Worm (Caenorhabditis elegans): ENCODE data around the gene Y41D4B.24.

The Y41D4B.24 gene

DNA sequence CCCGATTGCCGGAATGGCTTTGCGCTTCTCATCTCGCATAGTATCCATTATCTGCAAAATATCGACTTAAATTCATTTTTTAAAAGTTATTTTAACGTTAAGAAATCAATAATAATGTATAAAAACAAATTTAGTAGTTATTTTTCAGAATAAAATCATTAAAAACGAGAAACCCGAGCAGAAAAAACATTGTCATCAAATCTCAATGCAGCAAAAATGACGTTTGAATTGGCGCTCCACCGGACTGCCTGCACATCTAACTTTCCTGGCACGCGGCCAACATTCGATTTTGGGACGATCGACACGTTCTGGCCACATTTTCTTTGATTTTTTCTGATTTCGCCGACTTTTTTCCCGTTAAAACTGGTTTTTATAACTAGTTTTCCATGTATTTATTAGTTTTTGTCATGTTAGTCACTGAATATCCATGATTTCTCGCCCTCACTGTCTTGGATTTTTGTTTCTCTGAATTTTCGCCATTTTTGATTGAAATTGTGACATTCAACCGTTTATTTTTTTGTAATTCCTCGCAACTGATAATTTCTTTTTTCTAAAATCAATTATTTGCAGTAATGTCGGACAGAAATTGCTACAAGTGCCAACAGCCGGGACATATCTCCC lies 27.8 kb upstream of the Y41D4B.24 start, which contains the start of the genes pbs-1 and K08D12.3 (continued):
- TF ChIP-seq sox-4 (tag; optimal IDR thresholded peaks at IDR 0.05): no peak
- TF ChIP-seq tbx-7 (tag; optimal IDR thresholded peaks at IDR 0.05): no peak
- TF ChIP-seq unc-86 (tag; optimal IDR thresholded peaks at IDR 0.05): no peak
- TF ChIP-seq nfya-1 (tag; optimal IDR thresholded peaks at IDR 0.05): peak; percentile 58
- no peak for TF ChIP-seq pros-1 (tag; optimal IDR thresholded peaks at IDR 0.05)
- TF ChIP-seq C38D4.7 (GFP tag; optimal IDR thresholded peaks at IDR 0.05): no peak
- no peak for TF ChIP-seq mec-3 (tag; optimal IDR thresholded peaks at IDR 0.05; ENCODE audit: borderline replicate concordance)
- no peak for TF ChIP-seq ceh-14 (tag; optimal IDR thresholded peaks at IDR 0.05)
- peak; percentile 19 for TF ChIP-seq tbx-2 (tag; optimal IDR thresholded peaks at IDR 0.05)
- no peak for TF ChIP-seq fkh-10 (GFP tag; optimal IDR thresholded peaks at IDR 0.05)
- no peak for TF ChIP-seq eyg-1 (tag; optimal IDR thresholded peaks at IDR 0.05)
- no peak for TF ChIP-seq elt-2 (tag; optimal IDR thresholded peaks at IDR 0.05)
- TF ChIP-seq hlh-30 (tag; optimal IDR thresholded peaks at IDR 0.05; ENCODE audit: insufficient read depth): peak; percentile 6

DNA sequence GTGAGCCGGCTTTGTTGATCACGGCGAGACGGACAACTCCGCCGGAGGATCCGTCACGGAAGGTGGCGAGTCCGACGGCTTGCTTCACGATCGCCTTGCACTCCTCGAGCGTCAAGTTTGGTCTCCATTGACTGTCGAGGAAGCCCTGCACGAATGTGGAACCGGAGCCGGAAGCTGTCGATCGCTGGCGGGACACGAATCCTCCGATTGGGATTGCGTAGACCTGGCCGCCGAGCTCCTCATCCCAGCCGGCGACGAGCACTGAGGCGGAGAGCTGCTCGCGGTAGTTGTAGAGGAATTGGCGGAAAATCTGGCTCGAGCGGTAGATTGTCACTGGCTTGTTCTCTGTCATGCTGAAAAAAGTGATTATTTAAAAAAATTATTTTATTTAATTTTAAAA lies 27.0 kb upstream of the Y41D4B.24 start:
- TF ChIP-seq unc-86 (tag; optimal IDR thresholded peaks at IDR 0.05): no peak

DNA sequence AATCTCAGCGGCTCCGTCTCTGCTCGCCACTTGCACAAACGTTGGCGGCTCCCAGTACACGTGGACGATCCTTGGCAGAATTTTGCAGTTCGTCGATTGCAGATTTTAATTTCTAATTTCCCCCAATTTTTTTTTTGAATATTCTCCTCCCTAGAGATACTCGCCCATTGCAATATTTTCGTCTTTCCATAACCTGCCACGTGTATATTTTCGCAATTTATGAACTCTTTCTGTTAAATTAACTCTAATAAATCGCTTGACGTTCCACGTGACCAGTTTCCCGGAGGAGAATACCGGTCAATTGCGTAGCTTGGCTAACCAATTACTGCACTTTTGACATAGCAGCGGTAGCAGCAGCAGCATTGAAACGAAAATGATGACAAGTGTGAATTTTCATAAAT lies 26.5 kb upstream of the Y41D4B.24 start:
- TF ChIP-seq unc-42 (tag; optimal IDR thresholded peaks at IDR 0.05): no peak
- TF ChIP-seq ceh-6 (GFP tag; optimal IDR thresholded peaks at IDR 0.05): no peak
- no peak for TF ChIP-seq F13H6.1 (tag; optimal IDR thresholded peaks at IDR 0.05)
- TF ChIP-seq zip-5 (tag; optimal IDR thresholded peaks at IDR 0.05): no peak
- TF ChIP-seq ceh-31 (tag; optimal IDR thresholded peaks at IDR 0.05): peak; percentile 19
- TF ChIP-seq pha-2 (tag; optimal IDR thresholded peaks at IDR 0.05): no peak
- TF ChIP-seq npax-4 (tag; optimal IDR thresholded peaks at IDR 0.05): no peak
- no peak for TF ChIP-seq odd-2 (tag; optimal IDR thresholded peaks at IDR 0.05)

DNA sequence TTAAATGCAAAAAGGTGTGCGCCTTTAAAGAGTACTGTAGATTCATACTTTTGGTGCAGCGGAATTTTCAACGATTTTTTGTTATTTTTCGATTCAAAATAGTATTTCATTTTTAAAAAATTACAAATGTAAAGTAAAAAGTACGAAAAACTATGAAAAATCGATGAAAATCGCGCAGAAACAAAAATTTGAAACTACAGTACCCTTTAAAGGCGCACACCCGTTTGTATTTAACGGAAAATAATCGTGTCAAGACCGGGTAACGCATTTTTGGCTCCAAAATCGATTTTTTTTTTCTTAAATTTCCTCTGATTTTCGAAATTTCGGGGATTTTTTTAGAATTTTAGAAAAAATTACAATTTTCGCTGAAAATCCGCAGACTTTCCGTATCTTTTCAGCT lies 26.0 kb upstream of the Y41D4B.24 start:
- TF ChIP-seq ceh-34 (tag; optimal IDR thresholded peaks at IDR 0.05) (no peak), zip-5 (tag; optimal IDR thresholded peaks at IDR 0.05) (no peak), ceh-6 (GFP tag; optimal IDR thresholded peaks at IDR 0.05) (no peak), ets-4 (tag; optimal IDR thresholded peaks at IDR 0.05) (no peak), ceh-24 (tag; optimal IDR thresholded peaks at IDR 0.05) (no peak), dve-1 (tag; optimal IDR thresholded peaks at IDR 0.05) (no peak)

DNA sequence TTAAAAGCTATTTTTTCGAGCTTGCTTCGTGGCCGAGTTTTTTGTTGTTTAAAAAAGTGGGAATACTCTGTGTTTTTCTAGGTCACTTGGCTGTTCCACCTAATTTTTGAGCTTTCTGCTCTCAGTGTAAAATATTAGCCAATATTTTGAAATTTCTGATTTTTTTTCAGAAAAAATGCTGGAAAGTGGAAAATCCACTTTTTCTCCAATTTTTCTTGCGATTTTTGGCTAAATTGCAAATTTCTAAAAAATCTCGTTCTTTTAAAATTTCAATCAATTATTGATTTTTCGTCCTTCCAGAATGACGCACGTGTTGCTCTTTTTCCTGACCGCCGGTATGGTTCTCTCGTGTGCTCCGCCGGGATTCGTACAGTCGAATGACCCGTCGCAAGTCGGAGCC lies 25.0 kb upstream of the Y41D4B.24 start, which contains the start of gene K08D12.4:
Gene K08D12.4, plus strand, starts transcription at position 301 of the 400 bp plus-strand sequence.
- TF ChIP-seq pha-2 (tag; optimal IDR thresholded peaks at IDR 0.05) (no peak), C38D4.7 (GFP tag; optimal IDR thresholded peaks at IDR 0.05) (no peak), syd-9 (tag; optimal IDR thresholded peaks at IDR 0.05) (no peak), ceh-48 (tag; optimal IDR thresholded peaks at IDR 0.05) (no peak)

DNA sequence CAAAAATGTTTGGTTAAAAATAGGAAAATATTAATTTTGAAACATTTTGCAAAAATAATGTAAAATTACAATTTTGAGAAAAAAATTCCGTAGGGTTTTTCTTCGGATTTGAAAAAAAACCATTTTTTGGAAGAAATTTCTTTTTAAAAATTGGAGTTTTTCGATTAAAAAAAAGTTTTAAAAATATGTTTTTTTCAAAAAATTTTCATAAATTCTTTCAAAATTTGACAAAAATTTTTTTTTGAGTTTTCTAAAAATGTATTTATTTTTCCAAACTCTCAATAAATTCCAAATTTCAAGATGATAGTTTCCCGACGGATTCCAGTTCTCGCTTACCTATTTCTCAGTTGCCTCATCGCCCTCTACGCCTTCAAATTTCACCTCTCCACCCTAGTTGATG lies 17.6 kb upstream of the Y41D4B.24 start, which contains the start of gene bus-2:
Gene bus-2, plus strand, starts transcription at position 301 of the 400 bp plus-strand sequence.
- TF ChIP-seq hlh-13 (GFP tag; optimal IDR thresholded peaks at IDR 0.05): no peak
- TF ChIP-seq ceh-45 (GFP tag; IDR thresholded peaks at IDR 0.05): no peak
- TF ChIP-seq ttx-3 (tag; optimal IDR thresholded peaks at IDR 0.05): no peak
- no peak for TF ChIP-seq ztf-16 (tag; optimal IDR thresholded peaks at IDR 0.05)
- TF ChIP-seq ceh-14 (tag; optimal IDR thresholded peaks at IDR 0.05): no peak
- no peak for TF ChIP-seq unc-3 (GFP tag; conservative IDR thresholded peaks at IDR 0.05)
- no peak for TF ChIP-seq unc-3 (tag; optimal IDR thresholded peaks at IDR 0.05)
- TF ChIP-seq ref-2 (tag; optimal IDR thresholded peaks at IDR 0.05): no peak
- no peak for TF ChIP-seq gmeb-2 (tag; optimal IDR thresholded peaks at IDR 0.05)
- no peak for TF ChIP-seq F13H6.1 (tag; optimal IDR thresholded peaks at IDR 0.05)
- TF ChIP-seq npax-4 (tag; optimal IDR thresholded peaks at IDR 0.05): no peak

All from whole organism, late embryonic.